Worm (Caenorhabditis elegans) whole organism, L1 larva: Measurements from ENCODE around the gene smoc-1.

Experiments
- ces-1 ChIP-seq: fragments of 150-350 bp; optimal IDR thresholded peaks from 2 replicates; lab custom pipeline; 2014; ENCODE audit warnings: missing biosample characterization, missing genetic modification reagents, missing genetic modification characterization
- dpl-1 ChIP-seq, 3 experiments: fragments of 150-350 bp in 2 of 3; sonication (generic microtip) in 1 of 3; optimal IDR thresholded peaks; 2 replicates each; lab custom pipeline; 2014 to 2017; ENCODE audit warnings: missing biosample characterization in 3 of 3, missing genetic modification characterization in 3 of 3, missing genetic modification reagents in 3 of 3
- efl-3 ChIP-seq: fragments of 200-800 bp; sonication (Bioruptor generic); optimal IDR thresholded peaks from 2 replicates; lab custom pipeline; 2018; ENCODE audit warnings: mild to moderate bottlenecking, missing genetic modification characterization, missing compliant biosample characterization
- fkh-4 ChIP-seq: sonication (generic microtip); optimal IDR thresholded peaks from 2 replicates; lab custom pipeline; 2016; ENCODE audit warnings: missing compliant biosample characterization, missing genetic modification characterization, borderline replicate concordance
- jun-1 ChIP-seq: fragments of 150-350 bp; optimal IDR thresholded peaks from 2 replicates; lab custom pipeline; 2014; ENCODE audit warnings: missing biosample characterization, missing genetic modification reagents, missing genetic modification characterization
- lin-13 ChIP-seq: fragments of 150-350 bp; optimal IDR thresholded peaks from 2 replicates; lab custom pipeline; 2014; ENCODE audit warnings: missing biosample characterization, missing genetic modification reagents, missing genetic modification characterization
- lin-39 ChIP-seq: fragments of 150-350 bp; optimal IDR thresholded peaks from 2 replicates; lab custom pipeline; 2014; ENCODE audit warnings: missing biosample characterization, missing genetic modification reagents, missing genetic modification characterization
- mep-1 ChIP-seq: fragments of 150-350 bp; optimal IDR thresholded peaks from 2 replicates; lab custom pipeline; 2014; ENCODE audit warnings: missing biosample characterization, missing genetic modification characterization
- nhr-237 ChIP-seq: fragments of 150-350 bp; optimal IDR thresholded peaks from 2 replicates; lab custom pipeline; 2014; ENCODE audit warnings: missing biosample characterization, missing genetic modification characterization

ce11 chrV:11787742-11788238 is 30.3 kb downstream of the smoc-1 start, which contains the start of gene F55A11.8:
- TF ChIP-seq mep-1 (tag; lab: Kevin White, UChicago): no peak
- TF ChIP-seq nhr-237: no peak
- TF ChIP-seq jun-1 (tag; lab: Kevin White, UChicago): no peak
- TF ChIP-seq fkh-4: no peak
- no peak for TF ChIP-seq dpl-1 (GFP tag; optimal IDR thresholded peaks at IDR 0.05; lab: Kevin White, UChicago)
- TF ChIP-seq efl-3 (GFP tag; lab: Kevin White, UChicago): no peak
- TF ChIP-seq ces-1 (GFP tag; lab: Kevin White, UChicago): no peak
- TF ChIP-seq lin-13 (GFP tag; lab: Kevin White, UChicago): no peak
- no peak for TF ChIP-seq lin-39 (tag; lab: Kevin White, UChicago)
